Fruit fly (Drosophila melanogaster) whole organism, embryonic: ENCODE data around the gene SamDC.

ENCODE experiments used
- Asciz ChIP-seq: fragments of 200-800 bp; sonication (Bioruptor generic); optimal IDR thresholded peaks from 2 replicates; lab custom pipeline; 2017; ENCODE audit warnings: missing biosample characterization, mild to moderate bottlenecking, missing genetic modification characterization, missing genetic modification reagents
- BtbVII ChIP-seq: fragments of 200-800 bp; sonication (Bioruptor generic); optimal IDR thresholded peaks from 3 replicates; lab custom pipeline; 2017; ENCODE audit warnings: missing biosample characterization, mild to moderate bottlenecking, missing genetic modification characterization
- CG1024 ChIP-seq: fragments of 200-800 bp; sonication (Bioruptor generic); IDR thresholded peaks from 2 replicates; pipeline ENCODE4 v1.3.6; 2022; ENCODE audit warnings: missing biosample characterization, missing genetic modification characterization
- CG10431 ChIP-seq: fragments of 200-800 bp; sonication (Bioruptor generic); optimal IDR thresholded peaks from 3 replicates; lab custom pipeline; 2018; ENCODE audit warnings: missing biosample characterization, mild to moderate bottlenecking, missing genetic modification characterization
- CG10462 ChIP-seq: fragments of 200-800 bp; sonication (Bioruptor generic); optimal IDR thresholded peaks from 2 replicates; lab custom pipeline; 2016; ENCODE audit warnings: missing biosample characterization, missing genetic modification characterization
- CG11085 ChIP-seq: fragments of 200-800 bp; sonication (Bioruptor generic); IDR thresholded peaks from 2 replicates; pipeline ENCODE4 v1.3.6; 2022; ENCODE audit warnings: missing biosample characterization, missing genetic modification characterization
- CG12071 ChIP-seq: fragments of 200-800 bp; sonication (Bioruptor generic); optimal IDR thresholded peaks from 3 replicates; lab custom pipeline; 2018; ENCODE audit warnings: missing biosample characterization, mild to moderate bottlenecking, missing genetic modification characterization
- CG13123 ChIP-seq: fragments of 200-800 bp; sonication (Bioruptor generic); optimal IDR thresholded peaks from 2 replicates; lab custom pipeline; 2016; ENCODE audit warnings: missing biosample characterization, missing genetic modification characterization
- CG13287 ChIP-seq: fragments of 200-800 bp; sonication (Bioruptor generic); IDR thresholded peaks from 2 replicates; pipeline ENCODE4 v1.3.6; 2022; ENCODE audit warnings: missing biosample characterization, missing genetic modification characterization; ENCODE audit not compliant: partially characterized antibody
- CG13775 ChIP-seq: fragments of 200-800 bp; sonication (Bioruptor generic); optimal IDR thresholded peaks from 3 replicates; lab custom pipeline; 2017; ENCODE audit warnings: missing biosample characterization, mild to moderate bottlenecking, missing genetic modification characterization
- CG15073 ChIP-seq: fragments of 200-800 bp; sonication (Bioruptor generic); optimal IDR thresholded peaks from 2 replicates; lab custom pipeline; 2016; ENCODE audit warnings: missing biosample characterization, missing genetic modification characterization
- CG15514 ChIP-seq: fragments of 200-800 bp; sonication (Bioruptor generic); optimal IDR thresholded peaks from 3 replicates; lab custom pipeline; 2017; ENCODE audit warnings: missing biosample characterization, missing genetic modification characterization, mild to moderate bottlenecking, moderate library complexity, missing genetic modification reagents
- CG16779 ChIP-seq: fragments of 200-800 bp; sonication (Bioruptor generic); IDR thresholded peaks from 2 replicates; pipeline ENCODE4 v1.3.6; 2022; ENCODE audit warnings: missing biosample characterization, missing genetic modification characterization
- CG17802 ChIP-seq: fragments of 200-800 bp; sonication (Bioruptor generic); optimal IDR thresholded peaks from 2 replicates; lab custom pipeline; 2018; ENCODE audit warnings: missing biosample characterization, mild to moderate bottlenecking, missing genetic modification characterization, moderate library complexity
- CG18599 ChIP-seq: fragments of 200-800 bp; sonication (Bioruptor generic); optimal IDR thresholded peaks from 3 replicates; lab custom pipeline; 2017; ENCODE audit warnings: missing biosample characterization, missing genetic modification characterization, mild to moderate bottlenecking, moderate library complexity, missing genetic modification reagents
- CG18764 ChIP-seq: fragments of 200-800 bp; sonication (Bioruptor generic); optimal IDR thresholded peaks from 3 replicates; lab custom pipeline; 2016; ENCODE audit warnings: missing biosample characterization, missing genetic modification characterization
- CG2678 ChIP-seq: fragments of 200-800 bp; sonication (Bioruptor generic); optimal IDR thresholded peaks from 3 replicates; lab custom pipeline; 2019; ENCODE audit warnings: missing biosample characterization, mild to moderate bottlenecking, missing genetic modification characterization, moderate library complexity
- CG33557 ChIP-seq: fragments of 200-800 bp; sonication (Bioruptor generic); optimal IDR thresholded peaks from 2 replicates; lab custom pipeline; 2019; ENCODE audit warnings: missing biosample characterization, mild to moderate bottlenecking, missing genetic modification characterization, moderate library complexity
- CG4424 ChIP-seq: fragments of 200-800 bp; sonication (Bioruptor generic); optimal IDR thresholded peaks from 3 replicates; lab custom pipeline; 2016; ENCODE audit warnings: missing biosample characterization, missing genetic modification characterization
- CG4730 ChIP-seq: fragments of 200-800 bp; sonication (Bioruptor generic); IDR thresholded peaks from 2 replicates; pipeline ENCODE4 v1.3.6; 2022; ENCODE audit warnings: missing biosample characterization, missing genetic modification characterization
- CG8290 ChIP-seq, 3 experiments: fragments of 200-800 bp; sonication (Bioruptor generic); optimal IDR thresholded peaks; 2 replicates each; lab custom pipeline; 2016 to 2019; ENCODE audit warnings: missing biosample characterization in 3 of 3, missing genetic modification characterization in 3 of 3, mild to moderate bottlenecking in 2 of 3, moderate library complexity in 1 of 3
- Dll ChIP-seq: fragments of 200-800 bp; sonication (Bioruptor generic); IDR thresholded peaks from 4 replicates; pipeline ENCODE4 v1.3.6; 2022; ENCODE audit warnings: missing biosample characterization, missing genetic modification characterization; ENCODE audit not compliant: partially characterized antibody
- Doc2 ChIP-seq: fragments of 200-800 bp; sonication (Bioruptor generic); IDR thresholded peaks from 2 replicates; pipeline ENCODE4 v1.3.6; 2022; ENCODE audit warnings: missing biosample characterization, missing genetic modification characterization
- Doc3 ChIP-seq: fragments of 200-800 bp; sonication (Bioruptor generic); IDR thresholded peaks from 3 replicates; pipeline ENCODE4 v1.3.6; 2022; ENCODE audit warnings: missing biosample characterization, missing genetic modification characterization; ENCODE audit not compliant: partially characterized antibody
- HmgZ ChIP-seq: fragments of 200-800 bp; sonication (Bioruptor generic); optimal IDR thresholded peaks from 2 replicates; lab custom pipeline; 2018; ENCODE audit warnings: missing biosample characterization, mild to moderate bottlenecking, missing genetic modification characterization
- Hr39 ChIP-seq: fragments of >200 bp; optimal IDR thresholded peaks from 2 replicates; lab custom pipeline; 2017
- Scr ChIP-seq: fragments of 200-800 bp; sonication (Bioruptor generic); IDR thresholded peaks from 2 replicates; pipeline ENCODE4 v1.3.6; 2022; ENCODE audit warnings: missing biosample characterization, missing genetic modification characterization; ENCODE audit not compliant: partially characterized antibody
- ac ChIP-seq: fragments of 200-800 bp; sonication (Bioruptor generic); optimal IDR thresholded peaks from 3 replicates; lab custom pipeline; 2017; ENCODE audit warnings: missing biosample characterization, mild to moderate bottlenecking, missing genetic modification characterization
- ap ChIP-seq: fragments of 200-800 bp; sonication (Bioruptor generic); IDR thresholded peaks from 2 replicates; pipeline ENCODE4 v1.3.6; 2022; ENCODE audit warnings: missing biosample characterization, missing genetic modification characterization
- chm ChIP-seq: fragments of 200-800 bp; sonication (Bioruptor generic); IDR thresholded peaks from 2 replicates; pipeline ENCODE4 v1.3.6; 2022; ENCODE audit warnings: missing biosample characterization, missing genetic modification characterization
- dmrt11E ChIP-seq: fragments of 200-800 bp; sonication (Bioruptor generic); optimal IDR thresholded peaks from 3 replicates; lab custom pipeline; 2018; ENCODE audit warnings: missing biosample characterization, mild to moderate bottlenecking, missing genetic modification characterization, moderate library complexity
- fru ChIP-seq: fragments of >200 bp; optimal IDR thresholded peaks from 2 replicates; lab custom pipeline; 2017
- gce ChIP-seq: fragments of 200-800 bp; sonication (Bioruptor generic); IDR thresholded peaks from 3 replicates; pipeline ENCODE4 v1.3.6; 2022; ENCODE audit warnings: missing biosample characterization, missing genetic modification characterization
- gro ChIP-seq: fragments of 200-800 bp; sonication (Bioruptor generic); optimal IDR thresholded peaks from 2 replicates; lab custom pipeline; 2016; ENCODE audit warnings: missing biosample characterization, missing genetic modification characterization
- hth ChIP-seq: fragments of >200 bp; optimal IDR thresholded peaks from 2 replicates; lab custom pipeline; 2017; ENCODE audit warnings: inconsistent platforms
- lbe ChIP-seq: fragments of 200-800 bp; sonication (Bioruptor generic); optimal IDR thresholded peaks from 2 replicates; lab custom pipeline; 2016; ENCODE audit warnings: missing biosample characterization, mild to moderate bottlenecking, missing genetic modification characterization
- lov ChIP-seq, 2 experiments: fragments of 200-800 bp in 1 of 2; fragments of >200 bp in 1 of 2; sonication (Bioruptor generic) in 1 of 2; IDR thresholded peaks in 1 of 2; optimal IDR thresholded peaks in 1 of 2; 2 replicates in 1 of 2; 3 replicates in 1 of 2; pipeline versions ENCODE4 v1.3.6 to Lab custom; 2017 to 2022; ENCODE audit warnings: missing biosample characterization in 1 of 2, missing genetic modification characterization in 1 of 2
- luna ChIP-seq: fragments of 200-800 bp; sonication (Bioruptor generic); optimal IDR thresholded peaks from 2 replicates; lab custom pipeline; 2016; ENCODE audit warnings: missing biosample characterization, missing genetic modification characterization
- mam ChIP-seq: fragments of 200-800 bp; sonication (Bioruptor generic); optimal IDR thresholded peaks from 3 replicates; lab custom pipeline; 2016; ENCODE audit warnings: missing biosample characterization, missing genetic modification characterization
- pan ChIP-seq, 4 experiments: fragments of >200 bp in 3 of 4; fragments of 200-800 bp in 1 of 4; sonication (Bioruptor generic) in 1 of 4; optimal IDR thresholded peaks in 3 of 4; IDR thresholded peaks in 1 of 4; 2 replicates each; pipeline versions ENCODE4 v1.3.6 to Lab custom; 2017 to 2022; ENCODE audit warnings: missing biosample characterization in 2 of 4, missing genetic modification characterization in 2 of 4, mixed read lengths in 1 of 4
- sd ChIP-seq: fragments of 200-800 bp; sonication (Bioruptor generic); optimal IDR thresholded peaks from 3 replicates; lab custom pipeline; 2018; ENCODE audit warnings: missing biosample characterization, mild to moderate bottlenecking, missing genetic modification characterization, moderate library complexity
- seq ChIP-seq: fragments of 200-800 bp; sonication (Bioruptor generic); IDR thresholded peaks from 2 replicates; pipeline ENCODE4 v1.3.6; 2022; ENCODE audit warnings: missing biosample characterization, missing genetic modification characterization
- sima ChIP-seq: fragments of 200-800 bp; sonication (Bioruptor generic); optimal IDR thresholded peaks from 2 replicates; lab custom pipeline; 2016; ENCODE audit warnings: missing biosample characterization, missing genetic modification characterization
- sna ChIP-seq: fragments of 200-800 bp; sonication (Bioruptor generic); IDR thresholded peaks from 2 replicates; pipeline ENCODE4 v1.3.6; 2022; ENCODE audit warnings: missing biosample characterization, missing genetic modification characterization; ENCODE audit not compliant: partially characterized antibody
- vfl ChIP-seq: fragments of 200-800 bp; sonication (Bioruptor generic); optimal IDR thresholded peaks from 2 replicates; lab custom pipeline; 2016; ENCODE audit warnings: missing biosample characterization, missing genetic modification characterization
- wek ChIP-seq: fragments of 200-800 bp; sonication (Bioruptor generic); optimal IDR thresholded peaks from 3 replicates; lab custom pipeline; 2018; ENCODE audit warnings: missing biosample characterization, mild to moderate bottlenecking, missing genetic modification characterization, moderate library complexity
- z ChIP-seq: fragments of 200-800 bp; sonication (Bioruptor generic); IDR thresholded peaks from 3 replicates; pipeline ENCODE4 v1.3.6; 2022; ENCODE audit warnings: missing biosample characterization, missing genetic modification characterization
- zen ChIP-seq: fragments of 200-800 bp; sonication (Bioruptor generic); optimal IDR thresholded peaks from 3 replicates; lab custom pipeline; 2018; ENCODE audit warnings: missing biosample characterization, mild to moderate bottlenecking, missing genetic modification characterization, moderate library complexity
- zf30C ChIP-seq: fragments of 200-800 bp; sonication (Bioruptor generic); optimal IDR thresholded peaks from 3 replicates; lab custom pipeline; 2018; ENCODE audit warnings: missing biosample characterization, mild to moderate bottlenecking, missing genetic modification characterization

Gene SamDC

dm6 chr2L:10342471-10342870, 3.2 kb downstream of the SamDC start, which contains the start of gene Sps2 (continued):
- TF ChIP-seq luna (GFP tag; lab: Kevin White, UChicago) (no peak), Doc2 (GFP tag; lab: Robert Waterston, UW) (no peak), CG15073 (GFP tag; lab: Kevin White, UChicago) (no peak), CG33557 (GFP tag; lab: Kevin White, UChicago) (no peak), dmrt11E (tag; lab: Kevin White, UChicago) (no peak), fru (lab: Kevin White, UChicago) (no peak), CG11085 (GFP tag; lab: Robert Waterston, UW) (no peak), CG16779 (GFP tag; lab: Robert Waterston, UW) (no peak), CG10462 (GFP tag; lab: Kevin White, UChicago) (no peak), ap (no peak), CG10431 (GFP tag; lab: Kevin White, UChicago) (no peak), CG18599 (GFP tag; lab: Kevin White, UChicago) (no peak), sna (GFP tag; lab: Robert Waterston, UW) (peak; percentile 66), lbe (GFP tag; lab: Kevin White, UChicago) (no peak), ac (GFP tag; lab: Kevin White, UChicago) (no peak), Asciz (GFP tag; lab: Kevin White, UChicago) (no peak), CG13123 (GFP tag; lab: Kevin White, UChicago) (no peak), HmgZ (tag; lab: Kevin White, UChicago) (peak; percentile 23)
- TF ChIP-seq, all 482 proteins: peak for 88

dm6 chr2L:10344029-10344606, 4.9 kb downstream of the SamDC start, which contains the start of gene Frmd5:
Frmd5 (plus strand) TSS chr2L:10344442.
- TF ChIP-seq wek, result peak; percentile 91
- no peak for TF ChIP-seq zf30C (GFP tag; lab: Kevin White, UChicago)
- TF ChIP-seq seq (GFP tag; lab: Robert Waterston, UW), result peak; percentile 11; the same call in 1 of the 2 replicates
- no peak for TF ChIP-seq CG17802 (tag; lab: Kevin White, UChicago)
- peak; percentile 74 for TF ChIP-seq CG15514 (GFP tag; lab: Kevin White, UChicago)
- TF ChIP-seq zen (tag; lab: Kevin White, UChicago), result no peak
- TF ChIP-seq Scr (GFP tag; lab: Robert Waterston, UW), result peak; percentile 54
- no peak for TF ChIP-seq chm (GFP tag; lab: Robert Waterston, UW)
- no peak for TF ChIP-seq pan (optimal IDR thresholded peaks at IDR 0.05; lab: Kevin White, UChicago)
- no peak for TF ChIP-seq pan (GFP tag; optimal IDR thresholded peaks at IDR 0.05 in 1 of 2, IDR thresholded peaks at IDR 0.05 in 1 of 2)
- TF ChIP-seq lov (optimal IDR thresholded peaks at IDR 0.05; lab: Kevin White, UChicago), result no peak
- TF ChIP-seq lov (GFP tag; IDR thresholded peaks at IDR 0.05; lab: Robert Waterston, UW), result no peak
- no peak for TF ChIP-seq Hr39
- no peak for TF ChIP-seq CG8290 (GFP tag; optimal IDR thresholded peaks at IDR 0.05; lab: Kevin White, UChicago)
- no peak for TF ChIP-seq CG8290 (tag; optimal IDR thresholded peaks at IDR 0.05; lab: Kevin White, UChicago)
- no peak for TF ChIP-seq CG18764 (GFP tag; lab: Kevin White, UChicago)
- TF ChIP-seq Doc3 (GFP tag; lab: Robert Waterston, UW), result no peak
- no peak for TF ChIP-seq z (GFP tag; lab: Robert Waterston, UW)
- TF ChIP-seq CG13775, result no peak
- no peak for TF ChIP-seq sd (tag; lab: Kevin White, UChicago)
- no peak for TF ChIP-seq CG12071 (GFP tag; lab: Kevin White, UChicago)
- no peak for TF ChIP-seq CG1024 (GFP tag; lab: Robert Waterston, UW)
- TF ChIP-seq Dll, result peak; percentile 66; the same call in 2 of the 4 replicates
- TF ChIP-seq CG4424 (GFP tag; lab: Kevin White, UChicago), result no peak
- TF ChIP-seq sima (GFP tag; lab: Kevin White, UChicago), result no peak
- peak; percentile 62 for TF ChIP-seq CG13287 (GFP tag; lab: Robert Waterston, UW)
- no peak for TF ChIP-seq BtbVII (GFP tag; lab: Kevin White, UChicago)
- TF ChIP-seq gro (GFP tag; lab: Kevin White, UChicago), result no peak
- TF ChIP-seq CG2678, result no peak
- no peak for TF ChIP-seq mam (GFP tag; lab: Kevin White, UChicago)
- no peak for TF ChIP-seq CG4730
- no peak for TF ChIP-seq hth (lab: Kevin White, UChicago)
- no peak for TF ChIP-seq gce (GFP tag; lab: Robert Waterston, UW)
- TF ChIP-seq vfl (GFP tag; lab: Kevin White, UChicago), result no peak
